Worm (Caenorhabditis elegans) whole organism, young adult: ENCODE data around the gene cmtr-2.

Source experiments
- B0035.1 ChIP-seq: sonication (generic microtip); optimal IDR thresholded peaks from 2 replicates; lab custom pipeline; 2016; ENCODE audit warnings: missing genetic modification characterization, mild to moderate bottlenecking, missing compliant biosample characterization, missing genotype, missing genetic modification reagents
- F33H1.4 ChIP-seq: fragments of 200-800 bp; sonication (Bioruptor generic); IDR thresholded peaks from 2 replicates; pipeline ENCODE4 v1.3.6; 2022; ENCODE audit warnings: missing genetic modification reagents, missing genetic modification characterization, missing compliant biosample characterization
- F39B2.1 ChIP-seq: fragments of 200-800 bp; sonication (Bioruptor generic); IDR thresholded peaks from 2 replicates; pipeline ENCODE4 v1.3.6; 2022; ENCODE audit warnings: missing genetic modification reagents, missing genetic modification characterization, missing compliant biosample characterization
- F55B11.4 ChIP-seq: sonication (generic microtip); optimal IDR thresholded peaks from 2 replicates; lab custom pipeline; 2016; ENCODE audit warnings: missing compliant biosample characterization, missing genetic modification characterization, borderline replicate concordance; ENCODE audit not compliant: insufficient read depth
- F57C9.4 ChIP-seq: sonication (generic microtip); optimal IDR thresholded peaks from 2 replicates; lab custom pipeline; 2017; ENCODE audit warnings: mild to moderate bottlenecking, missing genetic modification characterization, missing compliant biosample characterization
- K11D2.4 ChIP-seq: fragments of 200-800 bp; sonication (Bioruptor generic); IDR thresholded peaks from 2 replicates; pipeline ENCODE4 v1.3.6; 2022; ENCODE audit warnings: missing genetic modification reagents, missing genetic modification characterization, missing compliant biosample characterization
- T07F8.4 ChIP-seq: sonication (generic microtip); optimal IDR thresholded peaks from 2 replicates; lab custom pipeline; 2016; ENCODE audit warnings: mild to moderate bottlenecking, missing genetic modification characterization, moderate library complexity, missing compliant biosample characterization
- T26A5.8 ChIP-seq: sonication (generic microtip); optimal IDR thresholded peaks from 2 replicates; lab custom pipeline; 2016; ENCODE audit warnings: missing genetic modification characterization, missing compliant biosample characterization
- Y53F4B.3 ChIP-seq: fragments of 200-800 bp; sonication (Bioruptor generic); IDR thresholded peaks from 2 replicates; pipeline ENCODE4 v1.3.6; 2022; ENCODE audit warnings: missing genetic modification reagents, missing genetic modification characterization, missing compliant biosample characterization
- Y67H2A.10 ChIP-seq: fragments of 200-800 bp; sonication (Bioruptor generic); conservative IDR thresholded peaks from 2 replicates; pipeline ENCODE4 v1.3.6; 2022; ENCODE audit warnings: missing genetic modification reagents, missing genetic modification characterization, missing compliant biosample characterization
- Y79H2A.3 ChIP-seq: fragments of 200-800 bp; sonication (Bioruptor generic); conservative IDR thresholded peaks from 2 replicates; pipeline ENCODE4 v1.3.6; 2022; ENCODE audit warnings: missing genetic modification reagents, missing genetic modification characterization, missing compliant biosample characterization
- ama-1 ChIP-seq, 3 experiments: fragments of 150-350 bp in 1 of 3; sonication (generic microtip) in 2 of 3; optimal IDR thresholded peaks; 2 replicates each; lab custom pipeline; 2014 to 2018; ENCODE audit warnings: missing biosample characterization in 2 of 3, missing genetic modification characterization in 2 of 3, missing genetic modification reagents in 2 of 3
- aptf-3 ChIP-seq: fragments of 200-800 bp; sonication (Bioruptor generic); IDR thresholded peaks from 2 replicates; pipeline ENCODE4 v1.3.6; 2022; ENCODE audit warnings: missing genetic modification characterization, missing compliant biosample characterization
- bed-1 ChIP-seq: fragments of 200-800 bp; sonication (Bioruptor generic); IDR thresholded peaks from 2 replicates; pipeline ENCODE4 v1.3.6; 2022; ENCODE audit warnings: missing genetic modification reagents, missing genetic modification characterization, missing compliant biosample characterization
- bed-2 ChIP-seq: fragments of 200-800 bp; sonication (Bioruptor generic); IDR thresholded peaks from 2 replicates; pipeline ENCODE4 v1.3.6; 2022; ENCODE audit warnings: missing genetic modification reagents, missing genetic modification characterization, missing compliant biosample characterization
- ceh-100 ChIP-seq: fragments of 200-800 bp; sonication (Bioruptor generic); IDR thresholded peaks from 2 replicates; pipeline ENCODE4 v1.3.6; 2022; ENCODE audit warnings: missing genetic modification reagents, missing genetic modification characterization, missing compliant biosample characterization
- die-1 ChIP-seq: sonication (generic microtip); optimal IDR thresholded peaks from 2 replicates; lab custom pipeline; 2016; ENCODE audit warnings: missing genotype, mild to moderate bottlenecking, missing genetic modification characterization, missing compliant biosample characterization
- egl-18 ChIP-seq: fragments of 200-800 bp; sonication (Bioruptor generic); IDR thresholded peaks from 2 replicates; pipeline ENCODE4 v1.3.6; 2022; ENCODE audit warnings: missing genetic modification reagents, missing genetic modification characterization, missing compliant biosample characterization
- egl-44 ChIP-seq: fragments of 200-800 bp; sonication (Bioruptor generic); IDR thresholded peaks from 2 replicates; pipeline ENCODE4 v1.3.6; 2022; ENCODE audit warnings: missing genetic modification reagents, missing genetic modification characterization, missing compliant biosample characterization
- egrh-3 ChIP-seq: fragments of 200-800 bp; sonication (Bioruptor generic); IDR thresholded peaks from 2 replicates; pipeline ENCODE4 v1.3.6; 2022; ENCODE audit warnings: missing genetic modification reagents, missing genetic modification characterization, missing compliant biosample characterization
- ets-4 ChIP-seq: fragments of 200-800 bp; sonication (Bioruptor generic); optimal IDR thresholded peaks from 2 replicates; lab custom pipeline; 2018; ENCODE audit warnings: mild to moderate bottlenecking, missing genetic modification characterization, missing compliant biosample characterization
- gei-17 ChIP-seq: fragments of 200-800 bp; sonication (Bioruptor generic); optimal IDR thresholded peaks from 2 replicates; lab custom pipeline; 2018; ENCODE audit warnings: mild to moderate bottlenecking, missing genetic modification characterization, missing compliant biosample characterization
- hlh-12 ChIP-seq: sonication (generic microtip); optimal IDR thresholded peaks from 2 replicates; lab custom pipeline; 2016; ENCODE audit warnings: missing genetic modification characterization, missing compliant biosample characterization
- hlh-26 ChIP-seq: fragments of 200-800 bp; sonication (Bioruptor generic); conservative IDR thresholded peaks from 2 replicates; pipeline ENCODE4 v1.3.6; 2022; ENCODE audit warnings: missing genetic modification reagents, missing genetic modification characterization, missing compliant biosample characterization
- hrde-1 ChIP-seq: sonication (generic microtip); optimal IDR thresholded peaks from 2 replicates; lab custom pipeline; 2016; ENCODE audit warnings: missing genetic modification characterization, mild to moderate bottlenecking, missing compliant biosample characterization, moderate library complexity, missing genotype, missing genetic modification reagents, borderline replicate concordance
- lin-54 ChIP-seq: fragments of 200-800 bp; sonication (Bioruptor generic); optimal IDR thresholded peaks from 2 replicates; lab custom pipeline; 2018; ENCODE audit warnings: mild to moderate bottlenecking, missing genetic modification characterization, missing compliant biosample characterization
- lir-1 ChIP-seq: fragments of 200-800 bp; sonication (Bioruptor generic); conservative IDR thresholded peaks from 2 replicates; pipeline ENCODE4 v1.3.6; 2022; ENCODE audit warnings: missing genetic modification reagents, missing genetic modification characterization, missing compliant biosample characterization
- madf-10 ChIP-seq: sonication (generic microtip); optimal IDR thresholded peaks from 2 replicates; lab custom pipeline; 2016; ENCODE audit warnings: mild to moderate bottlenecking, missing genetic modification characterization, missing compliant biosample characterization
- madf-3 ChIP-seq: fragments of 200-800 bp; sonication (Bioruptor generic); IDR thresholded peaks from 2 replicates; pipeline ENCODE4 v1.3.6; 2022; ENCODE audit warnings: missing genetic modification reagents, missing genetic modification characterization, missing compliant biosample characterization
- madf-6 ChIP-seq: fragments of 200-800 bp; sonication (Bioruptor generic); IDR thresholded peaks from 2 replicates; pipeline ENCODE4 v1.3.6; 2022; ENCODE audit warnings: missing genetic modification reagents, missing genetic modification characterization, missing compliant biosample characterization
- madf-8 ChIP-seq: fragments of 200-800 bp; sonication (Bioruptor generic); conservative IDR thresholded peaks from 2 replicates; pipeline ENCODE4 v1.3.6; 2022; ENCODE audit warnings: missing genetic modification reagents, missing genetic modification characterization, missing compliant biosample characterization
- mxl-1 ChIP-seq: sonication (generic microtip); optimal IDR thresholded peaks from 2 replicates; lab custom pipeline; 2016; ENCODE audit warnings: missing genetic modification characterization, missing compliant biosample characterization
- nfya-1 ChIP-seq: sonication (generic microtip); optimal IDR thresholded peaks from 2 replicates; lab custom pipeline; 2017; ENCODE audit warnings: antibody characterized with exemption, missing compliant biosample characterization, missing genetic modification characterization, borderline replicate concordance; ENCODE audit not compliant: insufficient read depth
- nfya-2 ChIP-seq: fragments of 200-800 bp; sonication (Bioruptor generic); IDR thresholded peaks from 2 replicates; pipeline ENCODE4 v1.3.6; 2022; ENCODE audit warnings: missing genetic modification reagents, missing genetic modification characterization, missing compliant biosample characterization
- nhr-27 ChIP-seq: fragments of 200-800 bp; sonication (Bioruptor generic); optimal IDR thresholded peaks from 2 replicates; lab custom pipeline; 2018; ENCODE audit warnings: mild to moderate bottlenecking, missing genetic modification characterization, moderate library complexity, missing compliant biosample characterization
- nhr-80 ChIP-seq: sonication (generic microtip); optimal IDR thresholded peaks from 2 replicates; lab custom pipeline; 2016; ENCODE audit warnings: missing genetic modification characterization, missing compliant biosample characterization
- pbrm-1 ChIP-seq: fragments of 200-800 bp; sonication (Bioruptor generic); IDR thresholded peaks from 2 replicates; pipeline ENCODE4 v1.3.6; 2022; ENCODE audit warnings: missing genetic modification reagents, missing genetic modification characterization, missing compliant biosample characterization
- pha-4 ChIP-seq: fragments of 150-350 bp; sonication (generic microtip); optimal IDR thresholded peaks from 2 replicates; lab custom pipeline; 2014; ENCODE audit warnings: missing biosample characterization, missing genetic modification reagents, missing genetic modification characterization
- rcor-1 ChIP-seq: fragments of 200-800 bp; sonication (Bioruptor generic); IDR thresholded peaks from 2 replicates; pipeline ENCODE4 v1.3.6; 2022; ENCODE audit warnings: missing genetic modification reagents, missing genetic modification characterization, missing compliant biosample characterization
- repo-1 ChIP-seq: sonication (generic microtip); optimal IDR thresholded peaks from 2 replicates; lab custom pipeline; 2017; ENCODE audit warnings: mild to moderate bottlenecking, missing genetic modification characterization, missing compliant biosample characterization
- snpc-1.1 ChIP-seq: sonication (generic microtip); optimal IDR thresholded peaks from 2 replicates; lab custom pipeline; 2017; ENCODE audit warnings: missing genetic modification characterization, mild to moderate bottlenecking, missing compliant biosample characterization, antibody characterized with exemption, moderate library complexity, missing genotype, missing genetic modification reagents; ENCODE audit not compliant: insufficient read depth
- somi-1 ChIP-seq: fragments of 200-800 bp; sonication (Bioruptor generic); optimal IDR thresholded peaks from 2 replicates; lab custom pipeline; 2018; ENCODE audit warnings: mild to moderate bottlenecking, missing genetic modification characterization, missing compliant biosample characterization
- sptf-2 ChIP-seq: fragments of 200-800 bp; sonication (Bioruptor generic); optimal IDR thresholded peaks from 2 replicates; lab custom pipeline; 2018; ENCODE audit warnings: mild to moderate bottlenecking, missing genetic modification characterization, missing compliant biosample characterization
- unc-62 ChIP-seq: fragments of 150-350 bp; optimal IDR thresholded peaks from 2 replicates; lab custom pipeline; 2014; ENCODE audit warnings: missing biosample characterization, missing genetic modification reagents, missing genetic modification characterization
- zfh-2 ChIP-seq: fragments of 200-800 bp; sonication (Bioruptor generic); conservative IDR thresholded peaks from 2 replicates; pipeline ENCODE4 v1.3.6; 2022; ENCODE audit warnings: missing genetic modification reagents, missing genetic modification characterization, missing compliant biosample characterization
- ztf-18 ChIP-seq: sonication (generic microtip); optimal IDR thresholded peaks from 2 replicates; lab custom pipeline; 2016; ENCODE audit warnings: missing genotype, mild to moderate bottlenecking, missing genetic modification characterization, missing compliant biosample characterization
- ztf-25 ChIP-seq: fragments of 200-800 bp; sonication (Bioruptor generic); IDR thresholded peaks from 2 replicates; pipeline ENCODE4 v1.3.6; 2022; ENCODE audit warnings: missing genetic modification reagents, missing genetic modification characterization, missing compliant biosample characterization
- ztf-26 ChIP-seq: sonication (generic microtip); optimal IDR thresholded peaks from 2 replicates; lab custom pipeline; 2017; ENCODE audit warnings: missing genetic modification characterization, missing compliant biosample characterization
- ztf-6 ChIP-seq: fragments of 200-800 bp; sonication (Bioruptor generic); IDR thresholded peaks from 2 replicates; pipeline ENCODE4 v1.3.6; 2022; ENCODE audit warnings: missing genetic modification reagents, missing genetic modification characterization, missing compliant biosample characterization

Gene cmtr-2

DNA sequence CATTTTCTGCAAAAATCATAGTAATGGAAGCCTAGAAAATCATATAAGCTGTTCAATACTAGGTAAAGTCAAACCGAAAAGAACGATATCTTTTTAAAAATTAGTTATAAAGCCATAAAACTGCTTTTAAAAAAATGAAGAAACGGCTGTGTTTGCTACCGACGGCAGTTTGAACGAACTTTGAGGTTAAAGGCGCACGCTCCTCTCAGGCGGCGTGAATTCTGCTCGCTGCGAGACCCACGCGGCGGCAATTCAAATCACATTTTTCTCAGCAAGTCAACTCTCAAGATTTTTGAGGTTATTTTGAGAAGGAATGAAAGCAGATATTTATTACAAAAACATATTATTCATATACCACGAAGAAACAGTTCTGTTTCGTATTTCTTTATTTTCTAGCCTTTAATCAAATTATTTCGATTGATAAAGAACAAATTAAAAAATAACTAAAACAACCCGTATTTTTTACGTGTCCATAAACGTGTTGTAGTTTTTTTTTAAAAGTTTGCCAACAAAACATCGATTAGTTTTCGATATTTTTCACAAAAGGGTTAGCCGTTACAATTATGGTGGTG lies 7.0 kb upstream of the cmtr-2 start, which contains the start of the genes mdh-2 and F20H11.4 (continued):
- no peak for TF ChIP-seq gei-17
- TF ChIP-seq ztf-18 (tag; lab: Kevin White, UChicago), result peak; percentile 25
- no peak for TF ChIP-seq unc-62
- no peak for TF ChIP-seq madf-3
- TF ChIP-seq nfya-2 (GFP tag; lab: Robert Waterston, UW), result no peak
- TF ChIP-seq F39B2.1, result no peak
- no peak for TF ChIP-seq egrh-3 (GFP tag; lab: Robert Waterston, UW)
- no peak for TF ChIP-seq ztf-26 (tag; lab: Kevin White, UChicago)
- TF ChIP-seq F57C9.4 (tag; lab: Kevin White, UChicago), result no peak
- TF ChIP-seq ets-4, result no peak
- no peak for TF ChIP-seq egl-44 (GFP tag; lab: Robert Waterston, UW)
- no peak for TF ChIP-seq hrde-1
- no peak for TF ChIP-seq egl-18 (GFP tag; lab: Robert Waterston, UW)
- TF ChIP-seq lir-1, result no peak
- TF ChIP-seq pbrm-1 (GFP tag; lab: Robert Waterston, UW), result peak; percentile 42; the same call in 1 of the 2 replicates
- TF ChIP-seq pha-4 (tag; lab: Kevin White, UChicago), result no peak
- no peak for TF ChIP-seq ceh-100 (GFP tag; lab: Robert Waterston, UW)
- TF ChIP-seq bed-2 (GFP tag; lab: Robert Waterston, UW), result no peak
- TF ChIP-seq repo-1 (tag; lab: Kevin White, UChicago), result no peak
- no peak for TF ChIP-seq Y67H2A.10 (GFP tag; lab: Robert Waterston, UW)
- TF ChIP-seq somi-1, result no peak
- no peak for TF ChIP-seq die-1 (tag; lab: Kevin White, UChicago)
- TF ChIP-seq madf-6 (GFP tag; lab: Robert Waterston, UW), result peak; percentile 76
- TF ChIP-seq lin-54, result peak; percentile 98
- TF ChIP-seq nhr-27 (tag; lab: Kevin White, UChicago), result no peak
- no peak for TF ChIP-seq ama-1 (optimal IDR thresholded peaks at IDR 0.05; lab: Kevin White, UChicago)
- TF ChIP-seq ama-1 (GFP tag; optimal IDR thresholded peaks at IDR 0.05; lab: Kevin White, UChicago), result no peak
- TF ChIP-seq hlh-26, result no peak
- TF ChIP-seq ztf-6, result no peak
- TF ChIP-seq madf-8 (GFP tag; lab: Robert Waterston, UW), result peak; percentile 12; the same call in 1 of the 2 replicates
- no peak for TF ChIP-seq Y79H2A.3
- TF ChIP-seq aptf-3 (GFP tag; lab: Robert Waterston, UW), result no peak
- no peak for TF ChIP-seq rcor-1 (GFP tag; lab: Robert Waterston, UW)
- TF ChIP-seq Y53F4B.3 (GFP tag; lab: Robert Waterston, UW), result no peak
- TF ChIP-seq K11D2.4 (GFP tag; lab: Robert Waterston, UW), result no peak
- TF ChIP-seq snpc-1.1 (tag; lab: Kevin White, UChicago), result no peak
- no peak for TF ChIP-seq T07F8.4 (tag; lab: Kevin White, UChicago)
- TF ChIP-seq nhr-80, result peak; percentile 38
- TF ChIP-seq, all 124 proteins: peak for 28

DNA sequence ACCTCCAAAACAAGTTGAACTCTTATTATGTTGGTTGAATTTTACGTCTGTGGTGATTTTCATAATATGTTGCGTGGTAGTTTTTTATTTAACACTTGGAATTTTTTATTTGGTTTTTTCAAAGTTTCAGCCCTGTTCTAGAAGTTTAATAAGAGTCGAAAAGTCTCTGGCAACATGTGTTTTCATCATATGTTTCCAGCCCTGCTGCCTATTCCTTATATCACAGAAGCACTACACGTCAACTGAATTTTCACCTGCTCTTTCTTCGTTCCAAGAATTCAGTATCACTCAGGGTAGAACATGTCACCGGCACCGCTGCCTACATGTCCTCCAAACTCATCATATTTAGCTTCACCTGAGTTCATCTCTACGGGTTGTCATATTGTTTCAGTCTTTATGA lies 4.7 kb upstream of the cmtr-2 start, which contains the start of gene srh-40:
Gene srh-40 (plus strand): TSS at position 301 of the 400 bp plus-strand sequence.
- TF ChIP-seq mxl-1 (no peak), B0035.1 (tag; lab: Kevin White, UChicago) (no peak), T26A5.8 (tag; lab: Kevin White, UChicago) (no peak), hlh-12 (no peak), ztf-25 (GFP tag; lab: Robert Waterston, UW) (no peak), zfh-2 (GFP tag; lab: Robert Waterston, UW) (no peak), F33H1.4 (GFP tag; lab: Robert Waterston, UW) (no peak), Y79H2A.3 (no peak), madf-10 (tag; lab: Kevin White, UChicago) (no peak), sptf-2 (no peak), ama-1 (optimal IDR thresholded peaks at IDR 0.05; lab: Kevin White, UChicago) (no peak), ama-1 (GFP tag; optimal IDR thresholded peaks at IDR 0.05; lab: Kevin White, UChicago) (no peak), F55B11.4 (tag; lab: Kevin White, UChicago) (no peak), repo-1 (tag; lab: Kevin White, UChicago) (no peak), nfya-1 (no peak), pbrm-1 (GFP tag; lab: Robert Waterston, UW) (no peak), bed-1 (no peak)
